Fruit fly (Drosophila melanogaster) whole organism, wandering third instar larva: ENCODE data around the gene Blos2.

Experiments
- Abd-B ChIP-seq: fragments of >200 bp; optimal IDR thresholded peaks from 2 replicates; lab custom pipeline; 2017; ENCODE audit warnings: missing biosample characterization, missing genetic modification characterization
- CG32264 ChIP-seq: fragments of 200-800 bp; sonication (Bioruptor generic); optimal IDR thresholded peaks from 2 replicates; lab custom pipeline; 2016; ENCODE audit warnings: missing biosample characterization, missing genetic modification characterization
- CG9705 ChIP-seq: fragments of 200-800 bp; sonication (Bioruptor generic); optimal IDR thresholded peaks from 2 replicates; lab custom pipeline; 2018; ENCODE audit warnings: missing biosample characterization, mild to moderate bottlenecking, missing genetic modification characterization
- CrebA ChIP-seq: fragments of 200-800 bp; sonication (Bioruptor generic); optimal IDR thresholded peaks from 2 replicates; lab custom pipeline; 2016; ENCODE audit warnings: missing biosample characterization, mild to moderate bottlenecking, missing genetic modification characterization, borderline replicate concordance
- Dfd ChIP-seq: fragments of >200 bp; optimal IDR thresholded peaks from 2 replicates; lab custom pipeline; 2017; ENCODE audit warnings: missing biosample characterization, missing genetic modification characterization
- Dif ChIP-seq: fragments of 200-275, 200-300 bp; sonication (Bioruptor generic); optimal IDR thresholded peaks from 2 replicates; lab custom pipeline; 2018; ENCODE audit warnings: missing biosample characterization, missing genetic modification characterization; ENCODE audit not compliant: partially characterized antibody
- GATAd ChIP-seq: sonication (Bioruptor generic); optimal IDR thresholded peaks from 2 replicates; lab custom pipeline; 2016; ENCODE audit warnings: missing biosample characterization, missing genetic modification characterization
- HLH106 ChIP-seq: fragments of 200-800 bp; optimal IDR thresholded peaks from 3 replicates; lab custom pipeline; 2019; ENCODE audit warnings: missing biosample characterization, mild to moderate bottlenecking, missing genetic modification characterization, moderate library complexity
- Hnf4 ChIP-seq: fragments of 200-800 bp; sonication (Bioruptor generic); optimal IDR thresholded peaks from 2 replicates; lab custom pipeline; 2016; ENCODE audit warnings: missing biosample characterization, mild to moderate bottlenecking, missing genetic modification characterization
- Hr78 ChIP-seq: fragments of >200 bp; optimal IDR thresholded peaks from 2 replicates; lab custom pipeline; 2017; ENCODE audit warnings: missing biosample characterization, missing genetic modification characterization
- Hr83 ChIP-seq: fragments of 200-300 bp; sonication (Bioruptor generic); optimal IDR thresholded peaks from 2 replicates; lab custom pipeline; 2016; ENCODE audit warnings: missing biosample characterization, mild to moderate bottlenecking, missing genetic modification characterization, moderate library complexity; ENCODE audit not compliant: poor library complexity, severe bottlenecking
- Jra ChIP-seq: sonication (Bioruptor generic); optimal IDR thresholded peaks from 2 replicates; lab custom pipeline; 2016; ENCODE audit warnings: missing biosample characterization, missing genetic modification characterization
- Mio ChIP-seq: sonication (Bioruptor generic); optimal IDR thresholded peaks from 2 replicates; lab custom pipeline; 2016; ENCODE audit warnings: missing biosample characterization, missing genetic modification characterization
- Myc ChIP-seq: fragments of >200 bp; optimal IDR thresholded peaks from 2 replicates; lab custom pipeline; 2017
- N ChIP-seq: fragments of >200 bp; optimal IDR thresholded peaks from 2 replicates; lab custom pipeline; 2018; ENCODE audit warnings: missing biosample characterization, missing external identifiers, missing genetic modification characterization
- OdsH ChIP-seq: fragments of 200-800 bp; sonication (Bioruptor generic); optimal IDR thresholded peaks from 2 replicates; lab custom pipeline; 2016; ENCODE audit warnings: missing biosample characterization, mild to moderate bottlenecking, missing genetic modification characterization
- Rel ChIP-seq, 2 experiments: fragments of 200-800 bp; sonication (Bioruptor generic) in 1 of 2; optimal IDR thresholded peaks; 2 replicates in 1 of 2; 3 replicates in 1 of 2; lab custom pipeline; 2016 to 2019; ENCODE audit warnings: mild to moderate bottlenecking in 2 of 2, missing biosample characterization in 2 of 2, missing genetic modification characterization in 2 of 2, moderate library complexity in 1 of 2
- Sp1 ChIP-seq: fragments of 200-800 bp; sonication (Bioruptor generic); optimal IDR thresholded peaks from 3 replicates; lab custom pipeline; 2019; ENCODE audit warnings: missing biosample characterization, mild to moderate bottlenecking, missing genetic modification characterization, moderate library complexity
- Vsx2 ChIP-seq: fragments of 200-300, 225-300 bp; sonication (Bioruptor generic); optimal IDR thresholded peaks from 2 replicates; lab custom pipeline; 2018; ENCODE audit warnings: missing biosample characterization, missing genetic modification characterization; ENCODE audit not compliant: partially characterized antibody
- br ChIP-seq: fragments of 200-800 bp; sonication (Bioruptor generic); optimal IDR thresholded peaks from 2 replicates; lab custom pipeline; 2016; ENCODE audit warnings: missing biosample characterization, missing genetic modification characterization
- brk ChIP-seq: fragments of 200-800 bp; sonication (Bioruptor generic); optimal IDR thresholded peaks from 2 replicates; lab custom pipeline; 2016; ENCODE audit warnings: missing biosample characterization, mild to moderate bottlenecking, missing genetic modification characterization
- dl ChIP-seq, 2 experiments: fragments of 175-275, 200-275 bp in 1 of 2; fragments of 200-275 bp in 1 of 2; sonication (Bioruptor generic); optimal IDR thresholded peaks; lab custom pipeline; 2018; ENCODE audit warnings: mild to moderate bottlenecking in 2 of 2, missing biosample characterization in 2 of 2, missing genetic modification characterization in 2 of 2, moderate library complexity in 2 of 2; ENCODE audit not compliant: partially characterized antibody in 2 of 2, insufficient read depth in 1 of 2
- dmrt93B ChIP-seq: fragments of 200-800 bp; sonication (Bioruptor generic); optimal IDR thresholded peaks from 2 replicates; lab custom pipeline; 2018; ENCODE audit warnings: missing biosample characterization, mild to moderate bottlenecking, missing genetic modification characterization
- dsf ChIP-seq: sonication (Bioruptor generic); optimal IDR thresholded peaks from 2 replicates; lab custom pipeline; 2016; ENCODE audit warnings: missing biosample characterization, missing genetic modification characterization, borderline replicate concordance
- ey ChIP-seq: fragments of 200-800 bp; sonication (Bioruptor generic); optimal IDR thresholded peaks from 2 replicates; lab custom pipeline; 2016; ENCODE audit warnings: missing biosample characterization, missing genetic modification characterization
- foxo ChIP-seq, 2 experiments: fragments of 200-800 bp; sonication (Bioruptor generic); optimal IDR thresholded peaks; 2 replicates in 1 of 2; 3 replicates in 1 of 2; lab custom pipeline; 2016 to 2017; ENCODE audit warnings: missing biosample characterization in 2 of 2, missing genetic modification characterization in 2 of 2
- fru ChIP-seq: fragments of 200-800 bp; sonication (Bioruptor generic); optimal IDR thresholded peaks from 3 replicates; lab custom pipeline; 2016; ENCODE audit warnings: missing biosample characterization, mild to moderate bottlenecking, missing genetic modification characterization
- h ChIP-seq: fragments of 200-800 bp; sonication (Bioruptor generic); optimal IDR thresholded peaks from 3 replicates; lab custom pipeline; 2016; ENCODE audit warnings: missing biosample characterization, mild to moderate bottlenecking, missing genetic modification characterization
- jim ChIP-seq: fragments of 175-275, 200-325 bp; sonication (Bioruptor generic); optimal IDR thresholded peaks from 2 replicates; lab custom pipeline; 2016; ENCODE audit warnings: missing biosample characterization, mild to moderate bottlenecking, missing genetic modification characterization
- lola ChIP-seq: fragments of >200 bp; optimal IDR thresholded peaks from 2 replicates; lab custom pipeline; 2017; ENCODE audit warnings: missing biosample characterization, missing genetic modification characterization
- pan ChIP-seq: fragments of >200 bp; optimal IDR thresholded peaks from 2 replicates; lab custom pipeline; 2017
- psq ChIP-seq: fragments of 200-800 bp; sonication (Bioruptor generic); optimal IDR thresholded peaks from 3 replicates; lab custom pipeline; 2017; ENCODE audit warnings: missing biosample characterization, mild to moderate bottlenecking, missing genetic modification characterization, moderate library complexity
- rgr ChIP-seq: fragments of 200-800 bp; sonication (Bioruptor generic); optimal IDR thresholded peaks from 3 replicates; lab custom pipeline; 2016; ENCODE audit warnings: missing biosample characterization, mild to moderate bottlenecking, missing genetic modification characterization
- sage ChIP-seq: fragments of 200-800 bp; sonication (Bioruptor generic); optimal IDR thresholded peaks from 2 replicates; lab custom pipeline; 2016; ENCODE audit warnings: missing biosample characterization, mild to moderate bottlenecking, missing genetic modification characterization
- sv ChIP-seq: fragments of 200-800 bp; sonication (Bioruptor generic); optimal IDR thresholded peaks from 3 replicates; lab custom pipeline; 2016; ENCODE audit warnings: missing biosample characterization, missing genetic modification characterization
- tai ChIP-seq: sonication (Bioruptor generic); optimal IDR thresholded peaks from 2 replicates; lab custom pipeline; 2016; ENCODE audit warnings: missing biosample characterization, missing genetic modification characterization
- usp ChIP-seq: fragments of >200 bp; optimal IDR thresholded peaks from 2 replicates; lab custom pipeline; 2017; ENCODE audit warnings: missing biosample characterization, missing genetic modification characterization
- woc ChIP-seq: sonication (Bioruptor generic); optimal IDR thresholded peaks from 2 replicates; lab custom pipeline; 2016; ENCODE audit warnings: missing biosample characterization, mild to moderate bottlenecking, missing genetic modification characterization

Blos2 gene

dm6 chr3L:11062441-11062840, 1.1 kb downstream of the Blos2 start, which contains the start of gene CG32069:
Gene CG32069 (minus strand): TSS chr3L:11062614.
- TF ChIP-seq Dif, result no peak

dm6 chr3L:11064689-11065088, 3.3 kb downstream of the Blos2 start, which contains the start of the genes CG32075, CG45101 and SuUR:
Gene CG32075 (minus strand): TSS chr3L:11064941.
Gene CG45101 (plus strand): TSS chr3L:11064991.
Gene SuUR (plus strand): TSS chr3L:11064991.
- TF ChIP-seq jim (GFP tag; lab: Kevin White, UChicago) (no peak), sage (GFP tag; lab: Kevin White, UChicago) (no peak), sv (GFP tag; lab: Kevin White, UChicago) (peak; percentile 90), CG32264 (peak; percentile 41), Sp1 (GFP tag; lab: Kevin White, UChicago) (peak; percentile 78), Dfd (GFP tag; lab: Kevin White, UChicago) (no peak), rgr (GFP tag; lab: Kevin White, UChicago) (peak; percentile 92), Rel (GFP tag; optimal IDR thresholded peaks at IDR 0.05; lab: Kevin White, UChicago) (no peak), Rel (tag; optimal IDR thresholded peaks at IDR 0.05; lab: Kevin White, UChicago) (peak; percentile 46), Mio (GFP tag; lab: Kevin White, UChicago) (no peak), h (peak; percentile 92), Vsx2 (GFP tag; lab: Kevin White, UChicago) (no peak), CrebA (GFP tag; lab: Kevin White, UChicago) (no peak), Hr78 (GFP tag; lab: Kevin White, UChicago) (no peak), Hr83 (GFP tag; lab: Kevin White, UChicago) (peak; percentile 65), br (GFP tag; lab: Kevin White, UChicago) (peak; percentile 85), CG9705 (peak; percentile 85), lola (no peak), fru (GFP tag; lab: Kevin White, UChicago) (peak; percentile 85), N (no peak), brk (no peak), foxo (GFP tag; optimal IDR thresholded peaks at IDR 0.05; lab: Kevin White, UChicago) (peak; percentile 43 to 90), Hnf4 (GFP tag; lab: Kevin White, UChicago) (peak; percentile 93), woc (peak; percentile 94), HLH106 (tag; lab: Kevin White, UChicago) (peak; percentile 89), ey (GFP tag; lab: Kevin White, UChicago) (peak; percentile 90), tai (GFP tag; lab: Kevin White, UChicago) (no peak), dl (GFP tag; optimal IDR thresholded peaks at IDR 0.05; lab: Kevin White, UChicago; ENCODE audit: insufficient read depth in 1 of 2, partially characterized antibody in 2 of 2) (no peak), Jra (GFP tag; lab: Kevin White, UChicago) (peak; percentile 88), GATAd (GFP tag; lab: Kevin White, UChicago) (peak; percentile 74), psq (GFP tag; lab: Kevin White, UChicago) (peak; percentile 80), pan (no peak), dmrt93B (GFP tag; lab: Kevin White, UChicago) (no peak), usp (GFP tag; lab: Kevin White, UChicago) (no peak), dsf (GFP tag; lab: Kevin White, UChicago) (peak; percentile 87), OdsH (GFP tag; lab: Kevin White, UChicago) (peak; percentile 87), Myc (lab: Kevin White, UChicago) (peak; percentile 98), Dif (no peak), Abd-B (GFP tag; lab: Kevin White, UChicago) (no peak)

- no peak for TF ChIP-seq dsf (GFP tag; lab: Kevin White, UChicago)
- no peak for TF ChIP-seq Rel (GFP tag; optimal IDR thresholded peaks at IDR 0.05; lab: Kevin White, UChicago)
- TF ChIP-seq Rel (tag; optimal IDR thresholded peaks at IDR 0.05; lab: Kevin White, UChicago), result peak; percentile 34
Observed at dm6 chr3L:11065850-11066249, 4.5 kb downstream of the Blos2 start.
